1 fruit fly cellular context compared by ENCODE assay signal in the genomic region with DNA sequence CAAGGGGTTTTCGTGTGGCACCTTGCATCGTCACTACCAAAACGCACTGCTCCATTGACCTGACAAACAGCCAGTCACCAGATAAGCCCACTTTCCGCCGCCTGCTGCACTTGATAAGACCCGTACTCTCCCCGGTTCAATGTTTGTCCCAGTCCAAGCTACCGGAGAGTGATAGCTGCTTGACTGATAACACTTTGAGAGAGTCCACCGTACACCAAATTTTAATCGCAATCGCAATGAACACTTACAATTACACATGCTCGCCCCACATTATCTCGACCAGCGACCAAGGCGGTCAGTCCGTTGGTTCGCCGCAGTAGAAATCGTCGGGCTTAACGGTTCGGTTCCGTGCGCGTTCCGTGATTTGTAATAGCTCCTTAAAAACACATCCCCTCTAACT.
TF ChIP-seq lines count a peak whose summit lies in the region.

A gene (plus strand): TSS at position 268 of the 400 bp plus-strand sequence.

TF ChIP-seq in whole organism, embryonic, 481 proteins besides CTCF, POLR2A, EP300 and RAD21 (continued from another document):
- TF ChIP-seq vnd (GFP tag; IDR thresholded peaks at IDR 0.05; lab: Robert Waterston, UW; ENCODE audit: partially characterized antibody) (peak; percentile 36; the same call in 1 of the 3 replicates), chinmo (GFP tag; IDR thresholded peaks at IDR 0.05; lab: Robert Waterston, UW; ENCODE audit: partially characterized antibody) (peak; percentile 68; the same call in 1 of the 4 replicates), Deaf1 (tag; optimal IDR thresholded peaks at IDR 0.05; lab: Kevin White, UChicago) (peak; percentile 37), CG6175 (GFP tag; IDR thresholded peaks at IDR 0.05; lab: Robert Waterston, UW) (peak; percentile 31; the same call in 1 of the 3 replicates), CG2889 (GFP tag; IDR thresholded peaks at IDR 0.05; lab: Robert Waterston, UW) (0 out of 3 replicates have a peak, but pooled peaks have one; percentile 12), grn (GFP tag; optimal IDR thresholded peaks at IDR 0.05; lab: Kevin White, UChicago) (peak; percentile 63)
TF ChIP-seq in whole organism, embryonic: peak in this region for 16.
